Worm (Caenorhabditis elegans): ENCODE results near the gene cyp-13B2.

ce11 chrX:14206321-14206720, 19.1 kb upstream of the cyp-13B2 start:
- no peak for TF ChIP-seq ztf-29 (GFP tag; IDR thresholded peaks at IDR 0.05)
- TF ChIP-seq T22C8.4 (GFP tag; IDR thresholded peaks at IDR 0.05), result no peak
- TF ChIP-seq flt-1 (GFP tag; IDR thresholded peaks at IDR 0.05), result no peak
- no peak for TF ChIP-seq klf-2 (GFP tag; conservative IDR thresholded peaks at IDR 0.05)
- TF ChIP-seq med-1 (GFP tag; optimal IDR thresholded peaks at IDR 0.05; ENCODE audit: insufficient read depth), result no peak
- TF ChIP-seq ref-1 (GFP tag; conservative IDR thresholded peaks at IDR 0.05), result no peak
- TF ChIP-seq tab-1 (GFP tag; IDR thresholded peaks at IDR 0.05), result no peak
- TF ChIP-seq ztf-23 (GFP tag; IDR thresholded peaks at IDR 0.05), result no peak

Measured in whole organism, midembryonic.